Worm (Caenorhabditis elegans) whole organism, late embryonic: ENCODE results near the gene B0478.3.

Experiments
- C38D4.7 ChIP-seq: fragments of 200-800 bp; sonication (Bioruptor generic); optimal IDR thresholded peaks from 2 replicates; lab custom pipeline; 2018; ENCODE audit warnings: mild to moderate bottlenecking, missing genetic modification characterization, moderate library complexity, missing compliant biosample characterization
- K09A11.1 ChIP-seq: sonication (generic microtip); optimal IDR thresholded peaks from 2 replicates; lab custom pipeline; 2017; ENCODE audit warnings: antibody characterized with exemption, mild to moderate bottlenecking, missing genetic modification characterization, missing compliant biosample characterization; ENCODE audit not compliant: insufficient read depth
- T23F11.4 ChIP-seq: fragments of 200-800 bp; sonication (Bioruptor generic); optimal IDR thresholded peaks from 2 replicates; lab custom pipeline; 2018; ENCODE audit warnings: mild to moderate bottlenecking, missing genetic modification characterization, missing compliant biosample characterization
- Y22D7AL.16 ChIP-seq: sonication (generic microtip); optimal IDR thresholded peaks from 2 replicates; lab custom pipeline; 2016; ENCODE audit warnings: missing genetic modification characterization, missing compliant biosample characterization
- ahr-1 ChIP-seq: sonication (generic microtip); optimal IDR thresholded peaks from 2 replicates; lab custom pipeline; 2016; ENCODE audit warnings: missing genetic modification characterization, missing compliant biosample characterization
- ama-1 ChIP-seq: fragments of 150-350 bp; optimal IDR thresholded peaks from 2 replicates; lab custom pipeline; 2014
- ceh-14 ChIP-seq: sonication (generic microtip); optimal IDR thresholded peaks from 2 replicates; lab custom pipeline; 2016; ENCODE audit warnings: missing genotype, missing genetic modification characterization, missing compliant biosample characterization
- ceh-18 ChIP-seq: sonication (generic microtip); optimal IDR thresholded peaks from 2 replicates; lab custom pipeline; 2016; ENCODE audit warnings: missing genetic modification characterization, missing compliant biosample characterization
- ceh-30 ChIP-seq: fragments of 150-350 bp; optimal IDR thresholded peaks from 2 replicates; lab custom pipeline; 2014; ENCODE audit warnings: missing biosample characterization, missing genetic modification characterization
- ceh-34 ChIP-seq: sonication (generic microtip); optimal IDR thresholded peaks from 2 replicates; lab custom pipeline; 2016; ENCODE audit warnings: mild to moderate bottlenecking, missing genetic modification characterization, missing compliant biosample characterization
- ceh-45 ChIP-seq: fragments of 200-800 bp; sonication (Bioruptor generic); IDR thresholded peaks from 2 replicates; pipeline ENCODE4 v1.3.6; 2022; ENCODE audit warnings: missing genetic modification reagents, missing genetic modification characterization, missing compliant biosample characterization
- ceh-6 ChIP-seq: fragments of 200-800 bp; sonication (Bioruptor generic); optimal IDR thresholded peaks from 2 replicates; lab custom pipeline; 2018; ENCODE audit warnings: mild to moderate bottlenecking, missing genetic modification characterization, missing compliant biosample characterization
- che-1 ChIP-seq: sonication (generic microtip); optimal IDR thresholded peaks from 2 replicates; lab custom pipeline; 2016; ENCODE audit warnings: mild to moderate bottlenecking, missing genetic modification characterization, missing compliant biosample characterization
- dmd-4 ChIP-seq: sonication (generic microtip); optimal IDR thresholded peaks from 2 replicates; lab custom pipeline; 2016; ENCODE audit warnings: borderline replicate concordance, missing genetic modification characterization, missing compliant biosample characterization
- elt-2 ChIP-seq: sonication (generic microtip); optimal IDR thresholded peaks from 2 replicates; lab custom pipeline; 2016; ENCODE audit warnings: missing genetic modification reagents, missing genetic modification characterization, missing compliant biosample characterization
- elt-4 ChIP-seq: sonication (generic microtip); optimal IDR thresholded peaks from 2 replicates; lab custom pipeline; 2016; ENCODE audit warnings: missing genetic modification characterization, missing compliant biosample characterization
- fkh-10 ChIP-seq: fragments of 150-350 bp; optimal IDR thresholded peaks from 2 replicates; lab custom pipeline; 2014; ENCODE audit warnings: missing biosample characterization, missing genetic modification reagents, missing genetic modification characterization
- hlh-13 ChIP-seq: fragments of 200-800 bp; sonication (Bioruptor generic); optimal IDR thresholded peaks from 2 replicates; lab custom pipeline; 2018; ENCODE audit warnings: mild to moderate bottlenecking, missing genetic modification characterization, missing compliant biosample characterization
- hlh-30 ChIP-seq: sonication (generic microtip); optimal IDR thresholded peaks from 2 replicates; lab custom pipeline; 2017; ENCODE audit warnings: antibody characterized with exemption, missing genetic modification characterization, missing compliant biosample characterization; ENCODE audit not compliant: insufficient read depth
- hlh-6 ChIP-seq: sonication (generic microtip); optimal IDR thresholded peaks from 2 replicates; lab custom pipeline; 2016; ENCODE audit warnings: missing genotype, missing genetic modification characterization, missing compliant biosample characterization
- lim-6 ChIP-seq: sonication (generic microtip); optimal IDR thresholded peaks from 2 replicates; lab custom pipeline; 2016; ENCODE audit warnings: missing genetic modification characterization, missing compliant biosample characterization
- lin-11 ChIP-seq: fragments of 200-800 bp; sonication (Bioruptor generic); optimal IDR thresholded peaks from 2 replicates; lab custom pipeline; 2018; ENCODE audit warnings: mild to moderate bottlenecking, missing genetic modification characterization, missing compliant biosample characterization
- mec-3 ChIP-seq: sonication (generic microtip); optimal IDR thresholded peaks from 2 replicates; lab custom pipeline; 2016; ENCODE audit warnings: borderline replicate concordance, missing genetic modification characterization, missing compliant biosample characterization
- nfya-1 ChIP-seq: sonication (generic microtip); optimal IDR thresholded peaks from 2 replicates; lab custom pipeline; 2017; ENCODE audit warnings: missing genetic modification characterization, mild to moderate bottlenecking, missing compliant biosample characterization, antibody characterized with exemption, moderate library complexity
- npax-4 ChIP-seq: sonication (generic microtip); optimal IDR thresholded peaks from 2 replicates; lab custom pipeline; 2016; ENCODE audit warnings: missing genetic modification characterization, missing compliant biosample characterization
- odd-2 ChIP-seq: sonication (generic microtip); optimal IDR thresholded peaks from 2 replicates; lab custom pipeline; 2017; ENCODE audit warnings: antibody characterized with exemption, mild to moderate bottlenecking, missing genetic modification characterization, missing compliant biosample characterization
- pag-3 ChIP-seq: sonication (generic microtip); optimal IDR thresholded peaks from 2 replicates; lab custom pipeline; 2016; ENCODE audit warnings: missing compliant biosample characterization, missing genetic modification characterization, borderline replicate concordance
- pat-9 ChIP-seq: fragments of 200-800 bp; sonication (Bioruptor generic); optimal IDR thresholded peaks from 2 replicates; lab custom pipeline; 2018; ENCODE audit warnings: mild to moderate bottlenecking, missing genetic modification characterization, moderate library complexity, missing compliant biosample characterization
- pha-2 ChIP-seq: sonication (generic microtip); optimal IDR thresholded peaks from 2 replicates; lab custom pipeline; 2017; ENCODE audit warnings: mild to moderate bottlenecking, missing genetic modification characterization, missing compliant biosample characterization
- pha-4 ChIP-seq: fragments of 150-350 bp; optimal IDR thresholded peaks from 2 replicates; lab custom pipeline; 2018; ENCODE audit warnings: missing biosample characterization, missing genetic modification reagents, missing genetic modification characterization
- rnt-1 ChIP-seq: sonication (generic microtip); optimal IDR thresholded peaks from 2 replicates; lab custom pipeline; 2016; ENCODE audit warnings: missing genetic modification characterization, missing compliant biosample characterization
- sdc-2 ChIP-seq: sonication (generic microtip); optimal IDR thresholded peaks from 2 replicates; lab custom pipeline; 2016; ENCODE audit warnings: missing genotype, missing genetic modification characterization, missing compliant biosample characterization
- sox-2 ChIP-seq: fragments of 200-800 bp; sonication (Bioruptor generic); IDR thresholded peaks from 2 replicates; pipeline ENCODE4 v1.3.6; 2022; ENCODE audit warnings: missing genetic modification reagents, missing genetic modification characterization, missing compliant biosample characterization
- sox-4 ChIP-seq: sonication (generic microtip); optimal IDR thresholded peaks from 2 replicates; lab custom pipeline; 2017; ENCODE audit warnings: mild to moderate bottlenecking, missing genetic modification characterization, inconsistent platforms, missing compliant biosample characterization
- syd-9 ChIP-seq: sonication (generic microtip); optimal IDR thresholded peaks from 2 replicates; lab custom pipeline; 2016; ENCODE audit warnings: mild to moderate bottlenecking, missing genetic modification characterization, moderate library complexity, missing compliant biosample characterization
- tbx-7 ChIP-seq: sonication (generic microtip); optimal IDR thresholded peaks from 2 replicates; lab custom pipeline; 2016; ENCODE audit warnings: missing genotype, missing genetic modification characterization, missing compliant biosample characterization
- ttx-3 ChIP-seq: sonication (generic microtip); optimal IDR thresholded peaks from 2 replicates; lab custom pipeline; 2016; ENCODE audit warnings: missing genetic modification reagents, missing genetic modification characterization, missing compliant biosample characterization
- unc-3 ChIP-seq, 2 experiments: fragments of 200-800 bp in 1 of 2; sonication (Bioruptor generic) in 1 of 2; sonication (generic microtip) in 1 of 2; conservative IDR thresholded peaks in 1 of 2; optimal IDR thresholded peaks in 1 of 2; 2 replicates each; pipeline versions ENCODE4 v1.3.6 to Lab custom; 2016 to 2022; ENCODE audit warnings: missing compliant biosample characterization in 2 of 2, missing genetic modification characterization in 2 of 2, missing genetic modification reagents in 1 of 2
- unc-42 ChIP-seq: sonication (generic microtip); optimal IDR thresholded peaks from 2 replicates; lab custom pipeline; 2016; ENCODE audit warnings: missing genotype, missing genetic modification characterization, missing compliant biosample characterization
- unc-55 ChIP-seq: sonication (generic microtip); optimal IDR thresholded peaks from 2 replicates; lab custom pipeline; 2017; ENCODE audit warnings: missing biosample characterization, missing genetic modification reagents, missing genetic modification characterization

B0478.3 gene

DNA sequence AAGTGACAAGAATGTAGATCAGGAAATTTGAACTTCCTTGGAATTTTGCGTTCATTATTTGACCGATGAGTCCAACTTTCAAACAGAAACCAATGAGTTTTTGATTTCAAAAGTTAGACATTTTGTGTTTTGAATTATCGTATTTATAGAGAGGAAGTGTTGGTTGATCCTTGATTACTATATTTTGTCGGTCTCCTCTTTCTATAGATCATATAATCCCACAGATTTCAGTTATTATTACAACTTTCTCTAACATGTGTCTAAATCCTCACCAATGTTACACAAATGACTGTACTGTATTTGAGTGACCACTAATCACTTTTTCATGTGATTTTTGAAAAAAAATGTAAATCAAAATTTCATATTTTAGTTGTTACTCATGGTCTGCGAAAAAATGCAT lies at the start of gene B0478.3:
TSS of gene B0478.3 (minus strand) at position 101 of the 400 bp plus-strand sequence.
- TF ChIP-seq rnt-1: no peak
- TF ChIP-seq, all 69 proteins: peak for 0

DNA sequence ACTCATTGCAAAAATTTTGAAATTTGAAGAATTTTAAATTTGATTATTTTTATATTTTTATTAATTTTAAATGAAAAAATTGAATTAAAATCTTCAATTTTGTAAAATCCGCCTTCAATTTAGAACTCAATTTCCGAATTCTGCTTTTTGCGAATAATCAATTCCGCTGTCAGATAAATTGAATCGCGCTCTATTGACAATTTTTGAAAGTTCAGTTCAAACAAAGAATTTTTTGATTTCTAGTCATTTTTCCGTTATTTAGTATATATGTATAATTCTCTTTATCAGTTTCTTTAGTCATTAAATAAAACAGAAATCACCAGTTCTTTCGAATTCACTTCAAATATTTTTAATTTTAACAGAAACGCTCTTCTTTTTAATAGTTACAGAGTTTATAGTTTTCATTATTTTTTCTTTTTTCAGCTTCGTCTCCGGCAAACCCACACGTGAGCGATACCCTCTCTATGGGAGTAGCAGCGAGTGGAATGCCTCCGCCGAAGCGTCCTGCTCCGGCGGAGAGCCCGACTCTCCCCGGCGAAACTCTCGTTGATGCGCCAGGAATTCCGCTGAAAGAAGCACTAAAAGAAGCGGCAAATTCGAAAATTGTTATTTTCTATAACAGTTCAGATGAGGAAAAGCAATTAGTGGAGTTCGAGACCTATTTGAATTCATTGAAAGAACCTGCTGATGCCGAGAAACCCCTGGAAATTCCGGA lies 48.5 kb upstream of the B0478.3 start:
- no peak for TF ChIP-seq ama-1 (lab: Kevin White, UChicago)
- TF ChIP-seq T23F11.4: no peak
- TF ChIP-seq pha-2: no peak
- no peak for TF ChIP-seq ceh-45
- no peak for TF ChIP-seq unc-42 (tag; lab: Kevin White, UChicago)
- no peak for TF ChIP-seq Y22D7AL.16
- TF ChIP-seq unc-3 (GFP tag; conservative IDR thresholded peaks at IDR 0.05; lab: Robert Waterston, UW): no peak
- no peak for TF ChIP-seq unc-3 (tag; optimal IDR thresholded peaks at IDR 0.05; lab: Kevin White, UChicago)
- no peak for TF ChIP-seq pag-3 (tag; lab: Kevin White, UChicago)
- no peak for TF ChIP-seq sox-4 (tag; lab: Kevin White, UChicago)

DNA sequence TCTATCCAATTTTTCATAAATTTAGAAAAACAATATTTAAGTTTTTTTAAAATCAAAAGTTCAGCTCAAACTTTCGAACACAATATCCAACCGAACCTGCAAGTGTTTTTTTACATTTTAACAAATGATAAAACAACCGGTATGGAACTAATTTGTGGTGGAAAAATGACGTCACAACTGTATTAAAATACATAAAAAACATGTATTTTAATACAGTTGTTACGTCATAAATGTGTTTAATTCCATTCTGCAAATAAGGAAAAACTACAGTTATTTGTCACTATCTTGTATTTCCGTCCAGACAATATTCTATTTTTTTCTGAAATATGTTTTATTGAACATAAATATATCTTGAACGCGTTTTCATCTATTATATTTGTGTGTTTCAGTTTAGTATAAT lies 47.8 kb upstream of the B0478.3 start:
- TF ChIP-seq fkh-10: no peak
- TF ChIP-seq lim-6: no peak
- TF ChIP-seq ceh-45: no peak
- TF ChIP-seq lin-11 (tag; lab: Kevin White, UChicago): no peak

DNA sequence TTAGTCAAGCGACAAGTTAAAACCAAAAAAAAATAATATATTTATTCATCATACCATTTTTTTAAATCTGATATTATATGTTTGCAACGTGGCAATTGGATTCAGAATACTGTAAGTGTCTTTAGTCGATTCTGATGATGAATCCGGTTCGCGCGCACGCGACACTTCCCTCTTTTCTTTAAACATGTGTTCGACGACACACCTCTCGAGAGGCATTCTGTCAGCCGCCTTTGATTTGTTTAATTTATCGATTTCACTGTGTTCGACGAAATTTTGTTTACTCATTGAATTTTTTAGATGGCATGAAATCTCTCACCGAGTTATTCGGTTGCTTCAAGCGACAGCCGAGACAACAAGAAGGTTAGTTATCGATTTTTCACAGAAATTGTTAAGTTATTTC lies 47.3 kb upstream of the B0478.3 start, which contains the start of gene trxr-1:
TSS of gene trxr-1 (plus strand) at position 227 of the 400 bp plus-strand sequence.
- TF ChIP-seq tbx-7 (no peak), pha-4 (tag; lab: Kevin White, UChicago) (no peak), lin-11 (tag; lab: Kevin White, UChicago) (no peak), unc-42 (tag; lab: Kevin White, UChicago) (no peak), syd-9 (tag; lab: Kevin White, UChicago) (no peak), ceh-18 (no peak), ceh-34 (tag; lab: Kevin White, UChicago) (no peak), sdc-2 (tag; lab: Kevin White, UChicago) (no peak), ceh-6 (no peak), pag-3 (tag; lab: Kevin White, UChicago) (no peak), ama-1 (lab: Kevin White, UChicago) (no peak), elt-2 (no peak), hlh-30 (tag; lab: Kevin White, UChicago) (no peak), ttx-3 (tag; lab: Kevin White, UChicago) (no peak), ceh-14 (tag; lab: Kevin White, UChicago) (no peak), lim-6 (no peak), hlh-6 (tag; lab: Kevin White, UChicago) (no peak), ceh-30 (tag; lab: Kevin White, UChicago) (no peak), pat-9 (tag; lab: Kevin White, UChicago) (no peak)
- TF ChIP-seq, all 69 proteins: peak for 0

DNA sequence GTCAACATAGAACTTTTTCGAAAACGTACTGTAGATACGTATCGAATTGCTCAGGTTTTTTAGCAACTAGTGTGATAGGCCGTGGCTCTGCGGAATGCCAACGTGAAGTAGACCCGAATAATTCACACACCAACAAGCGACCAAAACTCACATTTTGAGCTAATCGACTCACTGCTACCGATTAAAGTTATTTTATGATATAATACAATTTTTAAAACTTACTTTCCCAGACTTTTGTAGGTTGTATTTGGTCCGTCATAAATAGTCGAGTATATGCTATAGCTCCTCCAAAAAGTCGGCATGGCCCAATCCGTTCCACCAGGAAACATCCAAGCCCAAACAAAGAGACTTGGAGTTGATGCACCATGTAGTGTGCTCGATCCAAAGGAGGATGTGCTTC lies 46.4 kb upstream of the B0478.3 start, which contains the start of gene C25A8.1:
TSS of gene C25A8.1 (plus strand) at position 301 of the 400 bp plus-strand sequence.
- TF ChIP-seq ceh-34 (tag; lab: Kevin White, UChicago) (no peak), tbx-7 (no peak), C38D4.7 (GFP tag; lab: Kevin White, UChicago) (no peak), K09A11.1 (no peak), che-1 (no peak), unc-3 (GFP tag; conservative IDR thresholded peaks at IDR 0.05; lab: Robert Waterston, UW) (no peak), unc-3 (tag; optimal IDR thresholded peaks at IDR 0.05; lab: Kevin White, UChicago) (no peak)

DNA sequence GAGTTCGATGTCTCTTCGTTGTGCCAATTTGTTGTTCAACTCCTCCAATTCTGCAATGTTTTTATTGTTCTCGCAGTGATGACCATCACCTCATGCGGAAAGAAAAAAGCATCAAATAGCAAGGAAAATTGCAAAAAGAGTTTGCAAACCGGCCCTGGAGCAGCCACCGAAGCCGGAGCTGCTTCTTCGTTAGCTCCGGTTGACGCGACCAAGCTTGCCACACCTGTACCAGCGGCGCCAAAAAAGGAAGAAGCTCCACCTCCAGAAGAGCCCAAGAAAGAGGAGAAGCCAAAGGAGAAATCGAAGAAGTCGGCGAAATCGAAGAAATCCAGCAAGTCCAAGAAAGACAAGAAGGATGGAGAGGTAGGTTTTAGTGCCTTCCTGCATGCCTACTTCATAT lies 45.8 kb upstream of the B0478.3 start:
- no peak for TF ChIP-seq odd-2 (tag; lab: Kevin White, UChicago)
- no peak for TF ChIP-seq nfya-1
- no peak for TF ChIP-seq dmd-4
- no peak for TF ChIP-seq mec-3
- no peak for TF ChIP-seq Y22D7AL.16
- TF ChIP-seq pat-9 (tag; lab: Kevin White, UChicago): no peak
- no peak for TF ChIP-seq sox-4 (tag; lab: Kevin White, UChicago)
- no peak for TF ChIP-seq hlh-13 (GFP tag; lab: Kevin White, UChicago)
- no peak for TF ChIP-seq sox-2
- no peak for TF ChIP-seq T23F11.4
- TF ChIP-seq rnt-1: no peak
- TF ChIP-seq unc-55 (GFP tag; lab: Kevin White, UChicago): no peak
- no peak for TF ChIP-seq npax-4 (tag; lab: Kevin White, UChicago)
- no peak for TF ChIP-seq ahr-1 (tag; lab: Kevin White, UChicago)
- TF ChIP-seq elt-4 (tag; lab: Kevin White, UChicago): no peak
